Worm (Caenorhabditis elegans): ENCODE data around the gene C31B8.16.

Gene C31B8.16

ce11 chrV:2929753-2930152, at the start of gene C31B8.16:
C31B8.16 (plus strand) TSS chrV:2930053.
- no peak for TF ChIP-seq F16B12.6 (tag; optimal IDR thresholded peaks at IDR 0.05)
- TF ChIP-seq pqm-1 (tag; optimal IDR thresholded peaks at IDR 0.05), result no peak
- TF ChIP-seq fkh-4 (tag; optimal IDR thresholded peaks at IDR 0.05; ENCODE audit: borderline replicate concordance), result no peak
- TF ChIP-seq nhr-90 (tag; optimal IDR thresholded peaks at IDR 0.05; ENCODE audit: poor library complexity), result no peak
- no peak for TF ChIP-seq aha-1 (tag; optimal IDR thresholded peaks at IDR 0.05)
- TF ChIP-seq tbx-2 (tag; optimal IDR thresholded peaks at IDR 0.05), result no peak
- no peak for TF ChIP-seq egl-13 (tag; optimal IDR thresholded peaks at IDR 0.05)
- TF ChIP-seq dpl-1 (GFP tag; optimal IDR thresholded peaks at IDR 0.05), result no peak
- TF ChIP-seq efl-1 (optimal IDR thresholded peaks at IDR 0.05), result no peak
- TF ChIP-seq efl-1 (GFP tag; optimal IDR thresholded peaks at IDR 0.05 in 1 of 2), result no peak
- TF ChIP-seq lin-14 (GFP tag; optimal IDR thresholded peaks at IDR 0.05), result no peak
- TF ChIP-seq unc-130 (tag; optimal IDR thresholded peaks at IDR 0.05), result no peak
- no peak for TF ChIP-seq elt-2 (tag; optimal IDR thresholded peaks at IDR 0.05)
- TF ChIP-seq ceh-88 (GFP tag; IDR thresholded peaks at IDR 0.05), result no peak
- TF ChIP-seq blmp-1 (tag; optimal IDR thresholded peaks at IDR 0.05), result no peak
- no peak for TF ChIP-seq ets-5 (GFP tag; IDR thresholded peaks at IDR 0.05)
- TF ChIP-seq efl-3 (GFP tag; optimal IDR thresholded peaks at IDR 0.05), result no peak
- TF ChIP-seq egl-27 (tag; optimal IDR thresholded peaks at IDR 0.05), result no peak
- no peak for TF ChIP-seq snpc-4 (tag; optimal IDR thresholded peaks at IDR 0.05)

ce11 chrV:2880356-2880755, 49.5 kb upstream of the C31B8.16 start:
- no peak for TF ChIP-seq C34B4.2 (tag; optimal IDR thresholded peaks at IDR 0.05)
- no peak for TF ChIP-seq sup-37 (GFP tag; optimal IDR thresholded peaks at IDR 0.05)
- peak; percentile 53 for TF ChIP-seq elt-2 (tag; optimal IDR thresholded peaks at IDR 0.05)
- no peak for TF ChIP-seq nhr-85 (tag)

ce11 chrV:2881016-2881415, 48.8 kb upstream of the C31B8.16 start, which contains the start of gene ifc-1:
ifc-1 (plus strand) TSS chrV:2881393.
- no peak for TF ChIP-seq ztf-11 (tag; optimal IDR thresholded peaks at IDR 0.05)
- TF ChIP-seq egl-27 (tag; optimal IDR thresholded peaks at IDR 0.05), result no peak
- no peak for TF ChIP-seq ets-5 (GFP tag; IDR thresholded peaks at IDR 0.05)
- TF ChIP-seq lin-39 (tag; optimal IDR thresholded peaks at IDR 0.05), result no peak
- no peak for TF ChIP-seq vab-15 (tag; optimal IDR thresholded peaks at IDR 0.05)
- no peak for TF ChIP-seq fkh-10 (GFP tag; optimal IDR thresholded peaks at IDR 0.05)
- no peak for TF ChIP-seq C34B4.2 (tag; optimal IDR thresholded peaks at IDR 0.05)
- TF ChIP-seq efl-1 (optimal IDR thresholded peaks at IDR 0.05), result no peak
- peak in 1 of 2 experiments; percentile 21 for TF ChIP-seq efl-1 (GFP tag; optimal IDR thresholded peaks at IDR 0.05 in 1 of 2)
- no peak for TF ChIP-seq swsn-7 (tag; optimal IDR thresholded peaks at IDR 0.05)
- no peak for TF ChIP-seq sup-37 (GFP tag; optimal IDR thresholded peaks at IDR 0.05)
- TF ChIP-seq ceh-88 (GFP tag; IDR thresholded peaks at IDR 0.05), result no peak
- TF ChIP-seq xbp-1 (tag; optimal IDR thresholded peaks at IDR 0.05), result no peak
- TF ChIP-seq nhr-28 (tag; optimal IDR thresholded peaks at IDR 0.05), result no peak
- no peak for TF ChIP-seq alr-1 (tag; optimal IDR thresholded peaks at IDR 0.05; ENCODE audit: borderline replicate concordance)
- no peak for TF ChIP-seq fkh-8 (tag; optimal IDR thresholded peaks at IDR 0.05)
- TF ChIP-seq unc-130 (tag; optimal IDR thresholded peaks at IDR 0.05), result no peak
- TF ChIP-seq elt-2 (tag; optimal IDR thresholded peaks at IDR 0.05), result peak; percentile 67

- no peak for TF ChIP-seq aly-2 (tag; optimal IDR thresholded peaks at IDR 0.05)
- TF ChIP-seq hlh-4 (tag; optimal IDR thresholded peaks at IDR 0.05), result no peak
- TF ChIP-seq ceh-8 (GFP tag; optimal IDR thresholded peaks at IDR 0.05), result no peak
- no peak for TF ChIP-seq mab-9 (GFP tag; IDR thresholded peaks at IDR 0.05)
- TF ChIP-seq efl-3 (GFP tag; optimal IDR thresholded peaks at IDR 0.05), result no peak
- TF ChIP-seq ceh-88 (GFP tag; IDR thresholded peaks at IDR 0.05), result no peak
- no peak for TF ChIP-seq isw-1 (GFP tag; IDR thresholded peaks at IDR 0.05)
- TF ChIP-seq elt-3 (tag; optimal IDR thresholded peaks at IDR 0.05), result no peak
- TF ChIP-seq sptf-1 (tag; optimal IDR thresholded peaks at IDR 0.05), result no peak
- no peak for TF ChIP-seq pax-3 (tag; optimal IDR thresholded peaks at IDR 0.05)
- no peak for TF ChIP-seq jun-1 (tag; optimal IDR thresholded peaks at IDR 0.05)
- TF ChIP-seq snpc-4 (tag; optimal IDR thresholded peaks at IDR 0.05), result no peak
- no peak for TF ChIP-seq egl-27 (tag; optimal IDR thresholded peaks at IDR 0.05)
Observed at ce11 chrV:2881565-2881964, 48.3 kb upstream of the C31B8.16 start.
